Worm (Caenorhabditis elegans): ENCODE measurements around the gene tmed-12.
"Not testable (repeated sequence)": the region's sequence is repeated elsewhere in the genome, so short reads cannot be mapped to it uniquely, and the experiment has no call there.

ce11 chrX:211141-211540, 48.2 kb upstream of the tmed-12 start, which contains the start of gene Y73B3B.1:
- TF ChIP-seq tab-1 (GFP tag; IDR thresholded peaks at IDR 0.05); ref-1 (GFP tag; conservative IDR thresholded peaks at IDR 0.05); ztf-23 (GFP tag; IDR thresholded peaks at IDR 0.05); cog-1 (tag; optimal IDR thresholded peaks at IDR 0.05); T22C8.4 (GFP tag; IDR thresholded peaks at IDR 0.05); flt-1 (GFP tag; IDR thresholded peaks at IDR 0.05); klf-2 (GFP tag; conservative IDR thresholded peaks at IDR 0.05): not testable (repeated sequence)

Data from whole organism, midembryonic.